Fruit fly (Drosophila melanogaster): Measurements from ENCODE around the gene Zasp66.

Zasp66 gene

DNA sequence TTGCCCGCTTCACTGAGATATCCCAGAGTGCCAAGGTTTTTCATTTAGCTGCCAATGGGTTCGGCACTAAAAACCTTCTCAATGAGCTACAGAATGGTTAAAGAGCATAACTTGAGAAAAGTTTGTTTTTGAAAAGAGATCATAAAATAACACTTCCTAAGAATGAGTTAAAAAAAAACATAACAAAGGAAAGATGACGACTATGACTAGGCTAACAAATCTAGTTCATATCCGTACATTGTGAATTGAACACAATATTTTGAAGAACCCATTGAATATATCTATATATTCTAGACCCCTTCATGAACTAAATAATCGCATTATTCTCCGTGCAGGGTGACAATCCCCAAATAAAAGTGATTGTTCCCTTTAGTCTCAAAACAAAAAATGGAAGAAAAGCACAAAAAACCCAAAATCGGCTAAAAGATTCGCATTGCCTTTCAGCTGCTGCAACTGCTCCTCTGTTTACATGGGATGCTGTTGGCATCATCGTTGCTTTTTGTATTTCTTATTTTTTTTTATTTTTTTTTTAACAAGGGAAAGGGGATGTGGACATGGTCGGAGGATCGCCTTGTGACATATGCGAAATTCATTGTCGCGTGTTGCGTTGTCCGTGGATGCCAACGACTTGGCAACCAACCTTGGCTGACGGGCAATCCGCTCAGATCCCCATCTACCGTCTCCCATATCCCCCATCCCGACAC, 32.7 kb downstream of the Zasp66 start:
- no peak for TF ChIP-seq CG17801 (GFP tag; optimal IDR thresholded peaks at IDR 0.05; ENCODE audit: partially characterized antibody)

- TF ChIP-seq CG17801 (GFP tag; optimal IDR thresholded peaks at IDR 0.05; ENCODE audit: partially characterized antibody): no peak
Measured at dm6 chr3L:8657429-8657754, 33.2 kb downstream of the Zasp66 start.

dm6 chr3L:8657787-8658186, 33.6 kb downstream of the Zasp66 start:
- no peak for TF ChIP-seq CG17801 (GFP tag; optimal IDR thresholded peaks at IDR 0.05; ENCODE audit: partially characterized antibody)

DNA sequence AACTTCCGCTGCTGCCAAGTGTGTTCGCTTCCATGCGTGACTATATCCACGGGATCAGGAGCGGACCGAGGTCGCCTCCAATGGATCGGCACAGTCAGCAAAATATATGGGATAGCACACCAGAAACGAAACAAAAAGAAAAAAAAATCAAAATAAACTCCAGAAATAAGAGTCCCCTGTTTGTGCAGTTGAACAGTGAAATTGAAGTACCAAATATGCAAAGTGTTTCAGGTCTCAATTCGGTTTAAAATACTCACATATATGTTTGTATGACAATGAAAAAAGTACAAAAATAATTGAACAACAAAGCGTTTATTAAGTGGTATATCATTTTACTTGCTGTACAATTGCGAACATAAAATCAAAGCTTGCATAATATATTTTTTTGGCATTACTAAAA, 35.4 kb downstream of the Zasp66 start:
- no peak for TF ChIP-seq CG17801 (GFP tag; optimal IDR thresholded peaks at IDR 0.05; ENCODE audit: partially characterized antibody)

DNA sequence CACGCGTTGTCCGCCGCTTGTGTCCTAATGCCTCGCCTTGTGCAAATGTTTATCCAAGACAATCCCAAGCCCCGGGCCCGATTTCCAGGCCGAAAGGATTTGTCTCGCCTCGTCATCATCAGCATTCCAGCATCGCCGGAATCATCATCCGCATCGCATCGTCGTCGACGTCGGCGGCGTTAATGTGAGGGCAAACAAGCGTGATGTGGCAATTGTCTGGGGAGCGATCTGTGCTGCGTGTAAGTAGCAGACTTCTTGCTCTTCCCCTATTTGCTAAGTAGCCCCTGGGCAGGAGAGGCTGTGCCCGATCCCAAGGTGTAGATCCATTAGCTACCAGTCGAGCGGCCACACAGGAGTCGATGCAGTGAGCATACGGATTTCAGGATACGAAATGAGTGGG, 36.6 kb downstream of the Zasp66 start:
- no peak for TF ChIP-seq CG17801 (GFP tag; optimal IDR thresholded peaks at IDR 0.05; ENCODE audit: partially characterized antibody)

dm6 chr3L:8661793-8662669, 37.9 kb downstream of the Zasp66 start:
- no peak for TF ChIP-seq CG17801 (GFP tag; optimal IDR thresholded peaks at IDR 0.05; ENCODE audit: partially characterized antibody)

- no peak for TF ChIP-seq CG17801 (GFP tag; optimal IDR thresholded peaks at IDR 0.05; ENCODE audit: partially characterized antibody)
Measured at dm6 chr3L:8666098-8666497, 41.9 kb downstream of the Zasp66 start.

- TF ChIP-seq CG17801 (GFP tag; optimal IDR thresholded peaks at IDR 0.05; ENCODE audit: partially characterized antibody): no peak
Measured at dm6 chr3L:8667809-8668593, 43.8 kb downstream of the Zasp66 start.

DNA sequence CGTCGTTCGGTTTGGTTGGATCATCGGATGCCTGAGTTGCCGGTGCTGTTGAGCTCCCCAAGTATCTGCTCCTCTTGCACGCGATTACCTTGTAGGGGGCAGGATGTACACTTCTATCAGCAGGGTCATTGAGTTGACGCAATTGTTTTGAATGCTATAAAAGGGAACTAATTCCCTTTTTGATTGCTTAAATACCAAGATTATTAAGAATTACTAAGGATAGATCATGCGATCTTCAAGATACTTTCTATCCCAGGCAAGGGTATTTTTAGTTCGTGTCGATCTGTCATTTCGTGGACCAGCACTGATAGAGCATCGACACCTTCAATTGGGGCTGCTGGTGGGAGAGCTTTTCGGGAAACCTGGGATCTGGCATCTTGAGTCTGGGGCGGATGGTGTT, 44.9 kb downstream of the Zasp66 start:
- no peak for TF ChIP-seq CG17801 (GFP tag; optimal IDR thresholded peaks at IDR 0.05; ENCODE audit: partially characterized antibody)

DNA sequence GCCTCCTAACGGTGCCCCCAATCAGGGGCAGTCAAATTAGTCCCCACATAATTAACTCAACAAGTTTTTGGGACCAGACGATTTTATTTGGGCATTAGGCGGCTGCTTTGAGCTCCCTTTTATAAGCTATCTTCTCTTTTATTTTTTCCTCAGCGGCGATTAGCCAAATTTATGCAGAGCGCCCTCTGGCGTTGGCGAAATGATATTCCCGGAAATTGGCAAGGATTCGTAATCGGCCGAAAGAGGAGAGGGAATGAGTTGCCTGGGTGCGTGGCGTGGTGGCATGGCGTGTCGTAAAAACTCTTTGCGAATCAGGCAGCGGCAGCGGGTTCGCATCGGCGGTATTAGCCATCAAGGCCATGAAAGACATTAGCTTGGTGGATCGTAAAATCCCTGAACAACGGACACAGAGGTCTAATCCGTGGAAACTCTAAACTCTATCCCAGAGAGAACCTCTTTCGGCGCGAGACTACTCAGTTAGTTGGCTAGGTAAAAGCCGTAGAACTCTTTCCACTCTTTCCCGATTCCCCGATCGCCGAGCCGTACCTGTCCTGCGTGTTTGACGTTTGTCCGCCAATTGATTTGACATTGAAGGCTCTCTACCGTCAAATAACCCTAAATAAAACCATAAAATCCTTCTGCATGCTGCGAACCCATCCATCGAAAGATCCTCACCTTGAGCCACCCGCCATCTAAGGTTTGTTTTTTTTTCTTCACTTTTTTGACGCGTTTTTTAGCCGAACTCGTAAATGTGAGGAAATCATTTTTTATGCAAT, 45.9 kb downstream of the Zasp66 start:
- no peak for TF ChIP-seq CG17801 (GFP tag; optimal IDR thresholded peaks at IDR 0.05; ENCODE audit: partially characterized antibody)

DNA sequence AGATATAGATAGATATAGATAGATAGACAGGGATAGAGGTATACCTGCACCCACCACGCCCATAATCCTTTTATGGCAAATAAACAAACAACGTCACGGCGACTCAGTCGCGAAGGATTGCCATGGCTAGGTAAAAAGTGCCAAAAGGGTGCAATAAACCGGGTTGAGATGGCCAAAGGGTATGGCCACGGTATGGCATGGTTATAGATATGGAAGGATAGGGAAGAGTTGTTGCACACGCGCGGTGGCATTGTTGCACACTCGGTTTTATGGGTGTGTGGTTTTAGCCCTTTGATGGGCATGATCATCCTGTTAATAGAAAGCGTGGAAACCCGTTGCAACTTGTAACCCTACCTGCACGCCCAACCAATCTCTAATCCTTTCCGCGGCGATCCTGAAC, 46.8 kb downstream of the Zasp66 start:
- no peak for TF ChIP-seq CG17801 (GFP tag; optimal IDR thresholded peaks at IDR 0.05; ENCODE audit: partially characterized antibody)

DNA sequence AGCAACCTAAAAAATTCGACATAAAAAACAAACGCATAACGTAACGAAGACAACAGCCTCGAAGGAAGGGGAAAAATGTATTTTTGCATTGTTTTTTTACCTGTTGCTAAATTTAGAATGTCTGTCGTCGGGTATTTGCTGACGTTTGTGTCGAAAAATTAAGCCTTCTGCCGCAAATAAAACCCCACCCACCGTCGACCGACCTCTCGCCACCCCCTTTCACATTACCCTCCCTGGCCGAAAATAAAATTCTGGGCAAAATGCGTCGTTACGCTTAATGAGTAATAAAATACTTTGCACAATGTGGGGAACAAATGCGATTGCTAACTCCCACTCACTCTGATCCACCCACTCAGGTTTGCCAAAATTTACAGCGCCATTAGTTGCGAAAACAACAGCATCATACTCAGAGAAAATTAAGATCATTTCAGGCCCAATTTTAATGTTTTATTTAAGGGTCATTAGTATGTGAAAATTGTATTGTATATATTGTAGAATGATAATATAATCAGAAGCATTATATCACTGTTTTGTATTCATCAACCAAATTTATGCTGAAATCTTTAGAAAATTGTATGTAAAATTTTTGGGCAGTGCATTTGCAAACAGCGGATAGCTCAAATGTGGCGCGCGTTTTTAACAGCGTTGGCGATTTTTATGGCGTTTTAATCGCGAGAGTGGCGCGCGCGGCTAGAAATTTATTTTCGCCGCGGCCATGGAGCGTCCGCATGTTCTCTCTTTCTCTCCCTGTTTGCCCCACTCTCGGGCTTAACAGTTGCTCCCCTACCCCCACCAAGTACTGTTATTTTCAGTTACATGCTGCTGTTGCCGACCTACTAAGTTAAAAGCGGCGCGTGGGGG, 48.3 kb downstream of the Zasp66 start:
- TF ChIP-seq CG17801 (GFP tag; optimal IDR thresholded peaks at IDR 0.05; ENCODE audit: partially characterized antibody): no peak

dm6 chr3L:8673377-8674000, 49.3 kb downstream of the Zasp66 start:
- TF ChIP-seq CG17801 (GFP tag; optimal IDR thresholded peaks at IDR 0.05; ENCODE audit: partially characterized antibody): no peak

Data from ovary, adult (tissue).